Fruit fly (Drosophila melanogaster) S2 (cell line): Measurements from ENCODE around the gene sac.

ENCODE experiments used
- CG8478 ChIP-seq: fragments of >200 bp; optimal IDR thresholded peaks from 2 replicates; lab custom pipeline; 2018
- CTCF ChIP-seq, 2 experiments: fragments of >200 bp; optimal IDR thresholded peaks; 2 replicates each; lab custom pipeline; 2018

Gene sac

DNA sequence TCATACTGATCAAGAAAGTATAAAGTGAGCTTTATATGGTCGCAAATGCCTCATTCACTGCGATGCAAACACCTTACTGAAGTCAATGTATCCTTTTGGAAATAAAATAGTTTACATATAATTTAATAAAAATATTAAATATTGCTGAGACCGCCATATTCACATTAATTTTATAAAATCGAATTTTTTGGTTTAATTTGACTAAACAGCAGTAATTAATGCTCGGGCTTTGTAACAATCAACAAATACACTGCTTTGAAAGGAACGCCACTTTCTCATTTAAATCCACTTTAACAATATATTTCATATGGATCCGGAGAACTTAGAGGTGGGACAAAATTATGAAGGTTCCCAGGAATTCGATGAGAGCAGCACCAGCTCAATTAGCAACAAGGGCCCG lies at the start of gene sac:
TSS of gene sac (plus strand) at position 301 of the 400 bp plus-strand sequence.
- TF ChIP-seq CG8478 (lab: Kevin White, UChicago) (no peak), CTCF (optimal IDR thresholded peaks at IDR 0.05; lab: Kevin White, UChicago) (no peak)

DNA sequence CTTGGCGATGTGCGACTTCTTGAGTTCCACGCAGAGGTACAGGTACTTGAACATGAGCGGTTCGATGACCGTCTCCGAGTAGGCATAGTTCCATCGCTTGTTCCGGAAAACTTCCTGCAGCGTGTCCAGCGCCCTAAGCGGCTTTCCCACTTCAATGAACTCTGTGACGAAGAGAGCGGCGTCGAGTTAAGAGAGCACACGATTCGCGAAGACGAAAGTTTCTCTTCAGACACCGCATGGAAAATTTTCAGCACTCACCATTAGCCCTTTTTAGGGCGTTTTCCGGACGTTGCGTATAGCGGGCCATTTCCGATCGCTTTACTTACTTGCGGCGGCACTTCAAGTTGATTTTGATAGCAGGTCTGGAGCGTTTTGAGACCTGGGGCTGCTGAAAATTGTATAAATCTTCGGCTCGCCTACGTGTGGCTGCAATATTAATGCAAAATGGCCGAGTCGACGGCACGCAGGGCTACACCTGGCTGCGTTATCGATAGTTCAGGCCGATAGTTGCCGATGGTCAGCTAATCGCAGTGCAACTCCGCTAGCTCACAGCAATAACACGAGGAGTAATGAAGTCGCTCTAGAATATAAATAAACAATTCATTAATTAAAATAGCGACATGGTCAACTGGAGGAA lies 47.1 kb upstream of the sac start, which contains the start of the genes eIF3a and CG1074:
TSS of gene eIF3a (minus strand) at position 455 of the 637 bp plus-strand sequence.
TSS of gene CG1074 (plus strand) at position 525 of the 637 bp plus-strand sequence.
- TF ChIP-seq CG8478 (lab: Kevin White, UChicago) (no peak), CTCF (optimal IDR thresholded peaks at IDR 0.05; lab: Kevin White, UChicago) (peak in 1 of 2 experiments; percentile 45)

DNA sequence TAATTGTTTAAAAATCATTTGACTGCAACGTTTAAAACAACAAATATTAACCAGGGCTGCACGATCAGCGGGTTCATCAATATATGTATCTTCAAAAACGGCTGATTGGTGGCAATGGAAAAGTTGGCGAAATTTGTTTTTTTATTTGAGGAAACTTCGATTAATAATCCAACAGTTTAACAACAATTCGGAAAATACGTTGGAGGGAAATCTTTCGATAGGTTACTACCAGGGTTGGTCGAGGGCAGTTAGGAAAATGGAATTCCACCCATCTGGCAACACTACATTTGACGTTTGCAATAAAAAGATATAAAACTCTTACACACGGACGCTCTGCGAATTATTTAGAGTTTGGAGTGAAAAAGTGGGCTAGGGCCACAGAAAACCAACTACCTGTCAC lies 43.5 kb upstream of the sac start, which contains the start of the genes Lipt2 and CG14650:
TSS of gene Lipt2 (minus strand) at position 217 of the 400 bp plus-strand sequence.
TSS of gene CG14650 (plus strand) at position 275 of the 400 bp plus-strand sequence.
- peak; percentile 8 to 9 for TF ChIP-seq CTCF (optimal IDR thresholded peaks at IDR 0.05; lab: Kevin White, UChicago)
- TF ChIP-seq CG8478 (lab: Kevin White, UChicago), result no peak

DNA sequence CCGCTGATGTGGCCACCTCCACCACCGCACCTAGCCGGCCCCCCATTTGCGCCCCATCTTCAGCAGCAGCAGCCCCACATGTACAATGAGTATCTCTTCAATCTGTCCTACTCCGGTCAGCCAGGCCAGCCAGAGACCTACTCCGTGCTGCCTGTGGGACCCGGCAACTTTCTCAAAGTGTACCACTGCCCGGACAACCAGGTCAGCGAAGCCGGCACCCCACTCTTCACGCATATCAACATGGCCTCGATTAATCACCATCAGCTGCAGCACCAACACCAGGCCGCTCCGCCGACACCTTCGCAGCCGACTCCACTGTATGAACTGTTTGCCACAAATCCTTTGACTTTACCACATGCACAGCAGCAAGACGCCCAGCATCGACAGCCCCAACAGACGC lies 42.8 kb upstream of the sac start:
- TF ChIP-seq CG8478 (lab: Kevin White, UChicago) (no peak), CTCF (optimal IDR thresholded peaks at IDR 0.05; lab: Kevin White, UChicago) (no peak)

DNA sequence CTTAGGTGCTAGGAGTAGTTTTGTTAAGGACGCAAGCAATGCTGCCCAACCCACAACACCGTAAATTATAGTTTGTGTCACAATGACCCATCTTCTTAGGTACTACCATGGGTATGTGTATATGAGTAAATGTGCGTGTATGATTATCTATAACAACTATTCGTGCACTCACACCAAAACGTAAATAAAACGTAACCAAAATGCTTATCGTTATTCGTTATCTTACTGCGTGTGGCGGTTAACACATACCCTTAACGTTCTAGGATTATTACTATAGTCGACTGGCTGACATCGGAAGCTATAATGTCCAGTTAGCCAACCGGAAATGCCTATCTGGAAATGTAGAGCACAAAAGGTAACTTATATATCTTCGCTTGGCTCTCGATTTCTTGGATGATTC lies 35.5 kb upstream of the sac start:
- TF ChIP-seq CTCF (optimal IDR thresholded peaks at IDR 0.05; lab: Kevin White, UChicago), result no peak
- TF ChIP-seq CG8478 (lab: Kevin White, UChicago), result no peak

DNA sequence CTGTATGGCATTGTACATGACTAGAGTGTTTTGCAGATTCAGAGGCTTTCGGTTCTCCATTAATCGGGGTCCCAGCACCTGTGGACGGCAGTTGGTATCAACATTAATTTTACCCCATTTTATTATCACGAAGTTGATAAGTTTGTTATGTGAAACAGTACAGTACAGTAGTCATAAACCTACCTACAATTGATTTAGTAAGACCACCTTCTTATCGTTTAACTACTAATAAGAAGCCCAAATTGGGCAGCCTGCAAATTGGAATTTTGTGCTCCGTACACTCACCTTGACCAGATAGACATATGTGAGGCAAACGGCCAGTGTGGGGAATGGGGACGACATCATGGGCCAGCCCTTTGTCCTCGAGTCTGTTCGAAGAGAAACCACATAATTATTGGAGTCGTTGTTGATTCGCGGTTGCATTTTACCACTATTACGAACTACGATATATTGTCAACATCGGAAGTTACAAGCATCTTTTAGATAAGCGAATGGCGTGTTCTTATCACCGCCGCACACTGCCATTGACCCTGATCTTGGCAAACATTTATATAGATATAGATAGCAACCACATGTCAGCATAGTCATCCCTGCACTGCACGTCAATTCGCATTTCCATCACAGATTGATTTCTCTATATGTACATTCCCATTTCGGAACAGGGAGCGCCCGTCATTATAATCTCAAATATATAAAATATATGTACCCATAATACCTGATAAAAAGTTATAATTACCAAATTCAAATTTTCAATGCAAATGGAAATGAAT lies 34.0 kb upstream of the sac start:
- TF ChIP-seq CG8478 (lab: Kevin White, UChicago) (no peak), CTCF (optimal IDR thresholded peaks at IDR 0.05; lab: Kevin White, UChicago) (no peak)

DNA sequence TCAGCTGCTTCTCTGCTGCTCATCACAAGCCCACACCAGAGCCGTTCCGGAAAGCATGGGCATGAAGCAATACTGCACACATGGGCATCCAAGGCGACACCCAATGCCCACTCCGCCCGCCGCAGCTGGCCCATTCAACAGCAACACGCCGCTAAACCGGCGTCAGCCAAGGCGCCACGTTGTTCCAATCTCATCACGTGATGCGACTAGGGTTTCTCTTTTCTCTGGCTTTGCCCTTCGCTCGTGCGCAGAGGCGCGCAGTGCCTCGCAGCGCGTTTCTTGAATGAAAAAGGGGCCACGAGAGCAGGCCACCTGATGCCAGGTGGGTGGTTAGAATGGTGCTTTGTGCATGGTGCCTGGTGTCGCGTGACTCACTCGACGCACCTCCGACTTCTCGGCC lies 31.4 kb upstream of the sac start:
- no peak for TF ChIP-seq CTCF (optimal IDR thresholded peaks at IDR 0.05; lab: Kevin White, UChicago)
- TF ChIP-seq CG8478 (lab: Kevin White, UChicago), result no peak

DNA sequence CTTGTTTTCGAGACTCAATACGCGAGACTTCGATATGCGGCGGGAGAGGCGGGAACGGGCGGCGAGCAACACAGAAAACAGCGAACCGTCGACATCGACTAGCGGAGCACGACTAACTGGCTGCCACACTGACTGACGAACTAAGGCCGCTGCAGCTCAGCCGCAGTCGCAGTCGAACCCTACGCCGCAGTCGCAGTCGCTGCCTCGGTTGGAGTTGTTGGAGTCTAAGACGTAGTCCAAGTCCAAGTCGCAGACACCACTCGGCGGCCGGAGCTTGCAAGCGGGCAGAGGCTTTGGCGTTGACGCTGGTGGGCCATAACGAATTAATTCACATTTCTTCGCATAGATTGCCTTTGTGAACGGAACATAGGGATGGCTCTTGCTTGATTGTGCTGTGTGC lies 29.9 kb upstream of the sac start:
- no peak for TF ChIP-seq CTCF (optimal IDR thresholded peaks at IDR 0.05; lab: Kevin White, UChicago)
- TF ChIP-seq CG8478 (lab: Kevin White, UChicago), result no peak

DNA sequence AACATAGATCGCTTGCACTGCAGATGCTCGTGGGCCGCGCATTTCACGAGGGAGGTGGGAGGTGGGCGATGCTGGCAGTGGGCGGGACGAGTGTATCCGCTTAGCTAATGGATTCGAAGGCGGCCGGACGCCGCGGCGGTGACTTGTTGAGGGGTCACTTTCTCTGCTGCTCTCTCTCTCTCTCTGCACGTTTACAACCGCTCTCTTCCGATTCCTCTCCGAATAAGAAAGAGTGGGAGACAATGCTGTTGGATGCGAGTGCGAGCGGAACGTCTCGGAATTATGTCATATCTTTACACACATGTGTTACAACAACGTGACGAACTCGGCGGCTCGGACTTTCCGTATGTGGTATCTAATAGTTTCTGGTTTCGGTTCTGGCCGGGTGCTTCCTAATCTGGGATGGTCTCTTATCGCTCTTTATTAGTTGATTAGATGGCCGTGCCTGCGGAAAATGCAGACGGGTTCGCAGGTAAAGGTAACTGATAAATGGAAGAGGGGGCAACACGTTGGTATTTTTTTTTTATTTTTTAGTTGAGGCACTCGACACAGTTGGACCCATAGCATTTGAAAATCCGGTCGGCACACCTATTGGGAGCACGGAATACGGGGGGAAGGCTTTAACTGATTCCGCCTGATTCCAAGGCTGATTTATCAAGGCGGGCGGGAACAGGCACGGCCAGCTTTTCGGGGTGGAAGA lies 28.1 kb upstream of the sac start:
- TF ChIP-seq CG8478 (lab: Kevin White, UChicago) (no peak), CTCF (optimal IDR thresholded peaks at IDR 0.05; lab: Kevin White, UChicago) (no peak)

DNA sequence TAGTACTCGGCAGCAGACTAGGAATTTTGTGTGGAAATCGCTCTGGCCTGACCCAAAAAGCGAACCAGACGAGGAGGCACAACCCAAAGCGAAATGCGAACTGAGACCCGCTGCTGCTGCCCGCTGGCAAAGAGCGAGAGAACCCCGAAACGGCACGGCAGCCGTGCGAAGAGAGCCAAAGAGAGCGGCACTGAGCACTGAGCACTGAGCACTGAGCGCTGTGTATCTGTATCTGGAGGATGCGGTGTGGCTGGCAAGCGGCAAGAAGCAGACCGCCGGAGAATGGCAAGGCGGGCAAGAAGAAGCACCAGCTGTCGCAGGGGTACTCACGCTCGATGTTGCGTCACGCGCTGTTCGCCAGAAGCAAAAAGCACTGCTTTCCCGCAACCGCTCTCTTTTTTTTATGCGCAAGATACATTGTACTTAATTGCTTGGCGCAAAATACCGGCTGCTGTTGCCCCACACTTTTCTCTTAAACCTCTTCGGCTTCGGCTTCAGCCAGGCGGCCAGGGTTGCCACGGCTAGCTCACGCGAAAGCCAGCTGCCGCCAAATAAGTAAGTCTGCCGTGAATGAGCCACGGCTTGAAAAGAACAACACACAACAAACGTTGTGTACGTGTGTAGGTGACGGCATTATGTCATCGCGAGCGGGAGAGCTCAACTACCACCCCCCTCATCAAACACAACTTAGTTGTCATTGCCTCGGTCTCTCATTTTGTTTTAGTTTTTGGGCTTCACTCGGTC lies 27.2 kb upstream of the sac start:
- peak in 1 of 2 experiments; percentile 4 for TF ChIP-seq CTCF (optimal IDR thresholded peaks at IDR 0.05; lab: Kevin White, UChicago)
- no peak for TF ChIP-seq CG8478 (lab: Kevin White, UChicago)

DNA sequence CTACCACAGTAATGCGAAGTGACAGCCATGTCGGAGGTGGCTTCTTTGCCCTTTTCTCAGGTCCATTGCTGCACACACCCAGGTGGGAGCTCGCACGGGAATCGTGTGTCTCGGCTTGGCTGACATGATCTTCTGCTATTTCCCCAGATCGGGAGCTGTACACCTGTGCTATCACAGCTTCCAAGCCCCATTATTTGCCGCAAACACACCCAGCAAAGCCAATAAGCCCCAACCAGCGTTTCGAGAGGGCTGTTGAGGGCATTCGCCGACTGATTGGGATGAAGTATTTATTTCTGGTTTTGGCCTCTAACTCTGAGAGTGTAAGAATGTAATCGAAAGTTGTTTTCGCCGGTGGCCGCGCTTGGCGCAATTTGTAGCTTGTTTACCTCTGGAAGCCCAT lies 23.0 kb upstream of the sac start:
- TF ChIP-seq CG8478 (lab: Kevin White, UChicago) (no peak), CTCF (optimal IDR thresholded peaks at IDR 0.05; lab: Kevin White, UChicago) (no peak)

DNA sequence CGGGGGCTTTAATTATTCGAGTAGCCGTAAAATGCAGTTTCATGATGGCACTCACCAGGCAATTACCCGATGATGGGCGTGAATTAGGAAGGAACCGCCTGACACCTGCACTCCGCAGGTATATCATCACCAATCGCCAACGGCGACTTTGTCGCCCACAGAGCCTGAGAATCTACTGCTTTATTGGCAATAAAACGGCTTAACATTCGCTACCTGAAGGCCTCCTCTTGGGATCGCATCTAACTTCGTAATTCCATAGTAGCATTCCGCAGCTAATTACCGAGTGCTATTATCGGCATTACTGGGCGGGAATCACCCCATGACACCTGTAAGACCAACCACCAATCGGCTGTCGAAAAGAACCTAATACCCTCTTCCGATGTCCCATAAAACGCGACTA lies 22.3 kb upstream of the sac start:
- TF ChIP-seq CG8478 (lab: Kevin White, UChicago), result no peak

DNA sequence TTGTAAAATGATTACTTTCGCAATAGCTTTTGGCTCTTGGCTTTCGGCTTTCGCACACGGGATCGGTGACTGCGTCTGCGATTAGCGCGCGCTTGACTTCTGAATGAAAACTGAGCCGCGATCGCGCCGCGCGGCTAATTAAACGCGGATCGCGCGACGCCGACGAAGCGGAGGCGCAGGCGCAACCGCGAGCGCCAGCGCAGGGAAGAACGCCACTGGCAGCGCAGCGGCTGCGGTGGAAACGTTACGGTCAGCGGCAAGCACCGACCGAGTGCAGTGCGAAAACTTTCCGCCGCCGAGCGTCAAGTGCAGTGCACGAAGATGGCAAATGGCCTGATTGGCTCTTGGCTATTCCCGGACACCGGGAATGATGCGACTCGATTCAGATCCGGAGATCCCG lies 17.8 kb upstream of the sac start, which contains the start of gene CG31522:
TSS of gene CG31522 (minus strand) at position 101 of the 400 bp plus-strand sequence.
- TF ChIP-seq CTCF (optimal IDR thresholded peaks at IDR 0.05; lab: Kevin White, UChicago) (no peak), CG8478 (lab: Kevin White, UChicago) (no peak)

DNA sequence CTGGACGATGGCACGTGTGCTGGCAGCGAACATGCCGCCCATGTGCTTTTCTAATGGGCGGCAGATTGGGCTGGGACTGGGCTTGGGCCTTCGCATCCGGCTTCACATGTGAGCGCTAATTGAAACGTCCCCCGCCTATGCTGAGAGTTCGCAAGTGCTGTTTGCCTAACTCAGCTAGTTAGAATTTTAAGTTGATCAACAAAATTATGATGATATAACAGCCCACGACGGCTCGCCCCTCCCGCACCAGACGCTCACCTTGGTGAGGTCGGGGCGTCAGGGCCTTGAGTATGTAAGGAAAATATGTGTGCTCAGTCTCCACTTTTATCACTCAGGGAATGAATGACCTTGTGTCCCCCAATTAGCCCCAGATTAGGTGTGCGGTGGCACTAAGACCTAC lies 13.7 kb upstream of the sac start:
- TF ChIP-seq CG8478 (lab: Kevin White, UChicago) (no peak), CTCF (optimal IDR thresholded peaks at IDR 0.05; lab: Kevin White, UChicago) (no peak)
